Fruit fly (Drosophila melanogaster): ENCODE measurements around the gene mri.
A peak's percentile ranks its signal among the peaks of the same experiment; 100 is the strongest.

Gene mri

dm6 chr3L:234337-234736 is 34.4 kb downstream of the mri start:
- TF ChIP-seq CG8119 (GFP tag; IDR thresholded peaks at IDR 0.05) (no peak), Hr38 (GFP tag; optimal IDR thresholded peaks at IDR 0.05) (no peak), CG6276 (GFP tag; optimal IDR thresholded peaks at IDR 0.05) (no peak), esn (GFP tag; optimal IDR thresholded peaks at IDR 0.05) (no peak), Met (GFP tag; optimal IDR thresholded peaks at IDR 0.05) (no peak), Ets21C (GFP tag; optimal IDR thresholded peaks at IDR 0.05) (no peak), pdm3 (GFP tag; optimal IDR thresholded peaks at IDR 0.05) (no peak), CG11902 (GFP tag; optimal IDR thresholded peaks at IDR 0.05) (no peak), CG10669 (GFP tag; optimal IDR thresholded peaks at IDR 0.05) (no peak), topi (GFP tag; optimal IDR thresholded peaks at IDR 0.05) (no peak), CG1621 (tag; optimal IDR thresholded peaks at IDR 0.05) (no peak), CG3919 (GFP tag; optimal IDR thresholded peaks at IDR 0.05) (no peak), Gug (GFP tag; IDR thresholded peaks at IDR 0.05) (no peak), CG9139 (GFP tag; optimal IDR thresholded peaks at IDR 0.05) (no peak), CG8319 (GFP tag; optimal IDR thresholded peaks at IDR 0.05) (no peak), CG16779 (tag; optimal IDR thresholded peaks at IDR 0.05) (no peak)

- peak; percentile 25 for TF ChIP-seq CG6854 (GFP tag; optimal IDR thresholded peaks at IDR 0.05)
- TF ChIP-seq ss (GFP tag; optimal IDR thresholded peaks at IDR 0.05) = no peak
- TF ChIP-seq lz (GFP tag; optimal IDR thresholded peaks at IDR 0.05) = peak; percentile 67
- peak; percentile 17 for TF ChIP-seq CG3032 (tag; optimal IDR thresholded peaks at IDR 0.05)
- peak; percentile 91 for TF ChIP-seq Eip78C (GFP tag)
- peak; percentile 60 for TF ChIP-seq esn (GFP tag; optimal IDR thresholded peaks at IDR 0.05)
- no peak for TF ChIP-seq CG3919 (GFP tag; optimal IDR thresholded peaks at IDR 0.05)
- peak; percentile 97 for TF ChIP-seq achi (GFP tag; optimal IDR thresholded peaks at IDR 0.05)
Observed at dm6 chr3L:246644-247199, 46.7 kb downstream of the mri start.

- no peak for TF ChIP-seq CG34406 (GFP tag; optimal IDR thresholded peaks at IDR 0.05)
- TF ChIP-seq CG32006 (GFP tag; optimal IDR thresholded peaks at IDR 0.05) = no peak
- no peak for TF ChIP-seq Smox (GFP tag; optimal IDR thresholded peaks at IDR 0.05)
- no peak for TF ChIP-seq salr (GFP tag; optimal IDR thresholded peaks at IDR 0.05)
- TF ChIP-seq CG10631 (GFP tag; optimal IDR thresholded peaks at IDR 0.05) = no peak
- peak; percentile 79 for TF ChIP-seq fkh (GFP tag; optimal IDR thresholded peaks at IDR 0.05)
- no peak for TF ChIP-seq CG11762 (GFP tag; optimal IDR thresholded peaks at IDR 0.05; ENCODE audit: insufficient read depth)
- TF ChIP-seq Hr4 (GFP tag; optimal IDR thresholded peaks at IDR 0.05) = no peak
Observed at dm6 chr3L:247482-248225, 47.7 kb downstream of the mri start, which contains the start of gene mthl14. Gene mthl14 (plus strand): TSS chr3L:247491.

dm6 chr3L:248226-248758 is 48.3 kb downstream of the mri start:
- TF ChIP-seq CG6854 (GFP tag; optimal IDR thresholded peaks at IDR 0.05) = no peak
- TF ChIP-seq CG8319 (GFP tag; optimal IDR thresholded peaks at IDR 0.05) = no peak
- no peak for TF ChIP-seq CG11294 (GFP tag; IDR thresholded peaks at IDR 0.05)
- TF ChIP-seq CG11902 (GFP tag; optimal IDR thresholded peaks at IDR 0.05) = no peak
- no peak for TF ChIP-seq Hr4 (GFP tag; optimal IDR thresholded peaks at IDR 0.05)
- TF ChIP-seq Eip78C (GFP tag) = no peak
- TF ChIP-seq CG15336 (GFP tag; IDR thresholded peaks at IDR 0.05) = no peak
- no peak for TF ChIP-seq CG16779 (tag; optimal IDR thresholded peaks at IDR 0.05)
- no peak for TF ChIP-seq CG8632 (GFP tag; optimal IDR thresholded peaks at IDR 0.05)
- TF ChIP-seq Ets21C (GFP tag; optimal IDR thresholded peaks at IDR 0.05) = no peak
- TF ChIP-seq salr (GFP tag; optimal IDR thresholded peaks at IDR 0.05) = no peak
- TF ChIP-seq CG32006 (GFP tag; optimal IDR thresholded peaks at IDR 0.05) = no peak
- TF ChIP-seq Ets96B (tag; optimal IDR thresholded peaks at IDR 0.05) = no peak
- no peak for TF ChIP-seq CG10631 (GFP tag; optimal IDR thresholded peaks at IDR 0.05)
- TF ChIP-seq Blimp-1 (GFP tag; optimal IDR thresholded peaks at IDR 0.05) = no peak

All from whole organism, prepupa.